Fruit fly (Drosophila melanogaster): ENCODE measurements around the gene Or10a.
A peak's percentile ranks its signal among the peaks of the same experiment; 100 is the strongest.

Gene Or10a

dm6 chrX:11446792-11447405 lies 29.7 kb upstream of the Or10a start (continued):
- TF ChIP-seq CG1233 (GFP tag; optimal IDR thresholded peaks at IDR 0.05) (peak; percentile 63), HmgZ (tag; optimal IDR thresholded peaks at IDR 0.05) (peak; percentile 91), MESR4 (GFP tag; optimal IDR thresholded peaks at IDR 0.05) (peak; percentile 4), br (optimal IDR thresholded peaks at IDR 0.05) (no peak), tap (tag; optimal IDR thresholded peaks at IDR 0.05) (peak; percentile 55), Hr78 (GFP tag; optimal IDR thresholded peaks at IDR 0.05) (peak in 1 of 2 experiments; percentile 32), NC2β (GFP tag; optimal IDR thresholded peaks at IDR 0.05) (no peak), H15 (GFP tag; IDR thresholded peaks at IDR 0.05) (peak; percentile 53; the same call in 1 of the 3 replicates), dysf (GFP tag; IDR thresholded peaks at IDR 0.05) (peak; percentile 88), Mrtf (GFP tag; IDR thresholded peaks at IDR 0.05) (peak; percentile 77), Deaf1 (tag; optimal IDR thresholded peaks at IDR 0.05) (peak; percentile 92), lov (optimal IDR thresholded peaks at IDR 0.05) (no peak), lov (GFP tag; IDR thresholded peaks at IDR 0.05) (0 out of 3 replicates have a peak, but pooled peaks have one; percentile 16), Atf-2 (GFP tag; optimal IDR thresholded peaks at IDR 0.05) (peak; percentile 57), CG13624 (GFP tag; optimal IDR thresholded peaks at IDR 0.05) (peak; percentile 90), CG14710 (tag; optimal IDR thresholded peaks at IDR 0.05) (no peak), Opbp (GFP tag; IDR thresholded peaks at IDR 0.05; ENCODE audit: partially characterized antibody) (no peak), gsb-n (tag; optimal IDR thresholded peaks at IDR 0.05) (no peak), CG17361 (GFP tag; IDR thresholded peaks at IDR 0.05) (peak; percentile 50; the same call in 2 of the 3 replicates), CG3065 (GFP tag; optimal IDR thresholded peaks at IDR 0.05) (peak; percentile 3), Usf (GFP tag; optimal IDR thresholded peaks at IDR 0.05) (peak; percentile 73), CG12104 (GFP tag; optimal IDR thresholded peaks at IDR 0.05) (peak; percentile 35), Asciz (GFP tag; optimal IDR thresholded peaks at IDR 0.05) (no peak), Kr (GFP tag; optimal IDR thresholded peaks at IDR 0.05) (no peak), CG18599 (GFP tag; optimal IDR thresholded peaks at IDR 0.05) (peak; percentile 91), CG8359 (GFP tag; optimal IDR thresholded peaks at IDR 0.05; ENCODE audit: borderline replicate concordance) (no peak), CG8281 (tag; optimal IDR thresholded peaks at IDR 0.05) (peak; percentile 29), CG12391 (tag; optimal IDR thresholded peaks at IDR 0.05) (peak; percentile 61), CG2889 (GFP tag; IDR thresholded peaks at IDR 0.05) (peak; percentile 73; the same call in 1 of the 3 replicates), slbo (GFP tag; IDR thresholded peaks at IDR 0.05) (peak; percentile 96), CG15479 (GFP tag; optimal IDR thresholded peaks at IDR 0.05) (no peak), nmo (GFP tag; optimal IDR thresholded peaks at IDR 0.05) (peak; percentile 54), CG9609 (GFP tag; optimal IDR thresholded peaks at IDR 0.05) (peak; percentile 84), gt (GFP tag; IDR thresholded peaks at IDR 0.05) (no peak), CG14667 (GFP tag; IDR thresholded peaks at IDR 0.05) (peak; percentile 72), CG10654 (GFP tag; optimal IDR thresholded peaks at IDR 0.05) (peak; percentile 70), bsh (GFP tag; optimal IDR thresholded peaks at IDR 0.05) (peak; percentile 15 to 17), CG7745 (tag; optimal IDR thresholded peaks at IDR 0.05) (no peak), emc (GFP tag; optimal IDR thresholded peaks at IDR 0.05) (peak; percentile 81), sens (GFP tag) (peak; percentile 92), CG10321 (GFP tag; IDR thresholded peaks at IDR 0.05) (0 out of 2 replicates have a peak, but pooled peaks have one; percentile 27), oc (tag; optimal IDR thresholded peaks at IDR 0.05) (no peak), CG9215 (GFP tag; IDR thresholded peaks at IDR 0.05) (peak; percentile 86), klu (GFP tag; IDR thresholded peaks at IDR 0.05) (peak; percentile 58), wek (GFP tag; optimal IDR thresholded peaks at IDR 0.05) (no peak), CG5953 (GFP tag; IDR thresholded peaks at IDR 0.05) (peak; percentile 61; the same call in 1 of the 2 replicates), chif (GFP tag; optimal IDR thresholded peaks at IDR 0.05) (peak; percentile 49 to 72), HHEX (GFP tag; optimal IDR thresholded peaks at IDR 0.05) (peak; percentile 78), al (GFP tag; IDR thresholded peaks at IDR 0.05) (peak; percentile 87), chinmo (GFP tag; IDR thresholded peaks at IDR 0.05; ENCODE audit: partially characterized antibody) (0 out of 4 replicates have a peak, but pooled peaks have one; percentile 57)
